Fruit fly (Drosophila melanogaster): ENCODE measurements around the gene CG13367.

DNA sequence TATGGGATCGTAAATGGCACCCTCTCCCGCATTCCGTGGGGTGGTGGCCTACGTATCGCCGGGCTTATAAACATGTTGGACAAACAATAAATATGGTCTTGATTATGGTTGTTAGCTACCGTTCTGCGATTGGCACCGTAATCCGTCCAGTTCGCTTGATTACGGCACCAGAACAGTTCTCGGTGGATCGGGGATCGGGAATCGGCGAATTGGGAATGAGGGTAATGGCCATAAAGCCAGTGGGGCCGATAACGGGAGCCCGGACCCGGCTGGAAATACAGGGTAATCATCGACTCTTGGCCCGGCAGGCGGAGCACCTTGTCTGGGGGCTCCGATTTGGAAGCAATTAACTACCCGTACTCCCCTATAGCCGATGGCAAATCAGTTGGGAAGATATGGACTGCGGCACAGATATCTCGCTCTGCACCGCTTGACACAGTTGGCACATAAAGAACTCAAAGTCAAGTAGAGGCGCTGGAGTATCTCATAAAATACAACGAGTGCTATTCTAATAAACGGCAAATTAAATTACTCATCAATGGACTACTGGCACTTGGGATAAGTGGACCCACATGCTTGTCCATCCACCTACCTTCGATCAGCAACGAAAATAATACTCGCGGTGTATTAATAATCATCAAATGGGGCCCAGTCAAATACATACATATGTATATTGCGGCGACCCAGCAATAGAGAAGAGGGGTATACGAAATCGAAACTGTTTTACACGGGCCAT, 46.1 kb upstream of the CG13367 start:
- TF ChIP-seq Sin3A (optimal IDR thresholded peaks at IDR 0.05): no peak
- no peak for TF ChIP-seq Myc (optimal IDR thresholded peaks at IDR 0.05)
- TF ChIP-seq psq (optimal IDR thresholded peaks at IDR 0.05): no peak
- TF ChIP-seq insv (optimal IDR thresholded peaks at IDR 0.05): no peak
- TF ChIP-seq h (optimal IDR thresholded peaks at IDR 0.05): no peak
- TF ChIP-seq ttk (optimal IDR thresholded peaks at IDR 0.05): no peak

Measured in Kc167 (cell line).